Fruit fly (Drosophila melanogaster) whole organism, wandering third instar larva: Measurements from ENCODE around the gene pum.

ENCODE experiments used
- br ChIP-seq: fragments of 200-800 bp; sonication (Bioruptor generic); optimal IDR thresholded peaks from 2 replicates; lab custom pipeline; 2016; ENCODE audit warnings: missing biosample characterization, missing genetic modification characterization
- fru ChIP-seq: fragments of 200-800 bp; sonication (Bioruptor generic); optimal IDR thresholded peaks from 3 replicates; lab custom pipeline; 2016; ENCODE audit warnings: missing biosample characterization, mild to moderate bottlenecking, missing genetic modification characterization
- h ChIP-seq: fragments of 200-800 bp; sonication (Bioruptor generic); optimal IDR thresholded peaks from 3 replicates; lab custom pipeline; 2016; ENCODE audit warnings: missing biosample characterization, mild to moderate bottlenecking, missing genetic modification characterization
- jim ChIP-seq: fragments of 175-275, 200-325 bp; sonication (Bioruptor generic); optimal IDR thresholded peaks from 2 replicates; lab custom pipeline; 2016; ENCODE audit warnings: missing biosample characterization, mild to moderate bottlenecking, missing genetic modification characterization
- sv ChIP-seq: fragments of 200-800 bp; sonication (Bioruptor generic); optimal IDR thresholded peaks from 3 replicates; lab custom pipeline; 2016; ENCODE audit warnings: missing biosample characterization, missing genetic modification characterization

DNA sequence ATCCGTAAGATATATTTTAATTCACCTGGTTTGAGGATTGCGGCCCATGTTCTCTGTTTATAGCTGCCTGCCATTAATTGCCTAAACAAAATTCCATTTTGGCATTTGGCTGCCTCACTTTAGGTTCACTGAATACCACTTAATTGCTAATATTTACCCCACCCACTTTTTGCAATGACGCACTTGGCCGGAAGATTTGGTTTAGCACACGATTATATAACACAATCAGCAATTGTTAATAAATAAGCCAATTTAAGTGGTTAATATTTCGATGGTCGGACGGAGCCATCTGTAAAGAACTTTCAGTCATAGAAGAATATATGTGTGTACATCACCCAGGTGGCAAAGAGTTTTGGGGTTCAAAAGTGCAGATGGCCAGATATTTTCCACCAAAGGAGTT lies 96.6 kb downstream of the pum start:
- TF ChIP-seq fru (no peak), br (GFP tag; lab: Kevin White, UChicago) (no peak), jim (no peak), sv (GFP tag; lab: Kevin White, UChicago) (no peak), h (GFP tag; lab: Kevin White, UChicago) (no peak)
